Fruit fly (Drosophila melanogaster) whole organism, pupa: ENCODE measurements around the gene Gr89a.

Experiments used
- CG17806 ChIP-seq: fragments of 200-800 bp; sonication (Bioruptor generic); optimal IDR thresholded peaks from 2 replicates; lab custom pipeline; 2018; ENCODE audit warnings: missing biosample characterization, mild to moderate bottlenecking, missing genetic modification characterization, moderate library complexity
- CG4496 ChIP-seq: fragments of 200-800 bp; sonication (Bioruptor generic); IDR thresholded peaks from 3 replicates; pipeline ENCODE4 v1.3.6; 2022; ENCODE audit warnings: missing biosample characterization, missing genetic modification characterization
- CG8159 ChIP-seq: fragments of 200-800 bp; sonication (Bioruptor generic); optimal IDR thresholded peaks from 3 replicates; lab custom pipeline; 2018; ENCODE audit warnings: missing biosample characterization, mild to moderate bottlenecking, missing genetic modification characterization, moderate library complexity
- Ets98B ChIP-seq: fragments of 200-800 bp; sonication (Bioruptor generic); IDR thresholded peaks from 2 replicates; pipeline ENCODE4 v1.3.6; 2022; ENCODE audit warnings: missing biosample characterization, missing genetic modification characterization
- rn ChIP-seq: fragments of 200-800 bp; sonication (Bioruptor generic); IDR thresholded peaks from 2 replicates; pipeline ENCODE4 v1.3.6; 2022; ENCODE audit warnings: missing biosample characterization, missing genetic modification characterization

- TF ChIP-seq CG4496 (GFP tag; lab: Robert Waterston, UW) (no peak), CG8159 (tag; lab: Kevin White, UChicago) (no peak), Ets98B (GFP tag; lab: Robert Waterston, UW) (no peak), CG17806 (no peak), rn (no peak)
Measured at dm6 chr3R:16510128-16510527, 11.4 kb upstream of the Gr89a start.
